Fruit fly (Drosophila melanogaster): ENCODE measurements around the gene Nepl13.

Nepl13 gene

dm6 chr3R:22726771-22727455, 34.0 kb downstream of the Nepl13 start, which contains the start of gene CG45049 (continued):
- TF ChIP-seq CG34406 (GFP tag; optimal IDR thresholded peaks at IDR 0.05) (no peak), net (GFP tag; optimal IDR thresholded peaks at IDR 0.05) (no peak), CG6808 (GFP tag; optimal IDR thresholded peaks at IDR 0.05) (no peak), CG10631 (GFP tag; optimal IDR thresholded peaks at IDR 0.05) (peak; percentile 34), CG8632 (GFP tag; optimal IDR thresholded peaks at IDR 0.05) (no peak), CG3919 (GFP tag; optimal IDR thresholded peaks at IDR 0.05) (peak; percentile 13), Met (GFP tag; optimal IDR thresholded peaks at IDR 0.05) (peak; percentile 39), CG6276 (GFP tag; optimal IDR thresholded peaks at IDR 0.05) (no peak), achi (GFP tag; optimal IDR thresholded peaks at IDR 0.05) (no peak), vri (GFP tag; optimal IDR thresholded peaks at IDR 0.05) (no peak), Eip93F (GFP tag; optimal IDR thresholded peaks at IDR 0.05) (no peak), Blimp-1 (GFP tag; optimal IDR thresholded peaks at IDR 0.05) (no peak), Sox15 (GFP tag; optimal IDR thresholded peaks at IDR 0.05) (no peak), spab (GFP tag; optimal IDR thresholded peaks at IDR 0.05) (no peak), CG6163 (GFP tag; IDR thresholded peaks at IDR 0.05) (no peak), CG15336 (GFP tag; IDR thresholded peaks at IDR 0.05) (no peak), Hr4 (GFP tag; optimal IDR thresholded peaks at IDR 0.05) (peak; percentile 4), CG10669 (GFP tag; optimal IDR thresholded peaks at IDR 0.05) (no peak), CG16779 (tag; optimal IDR thresholded peaks at IDR 0.05) (peak; percentile 2), CG7368 (GFP tag; optimal IDR thresholded peaks at IDR 0.05) (no peak), Sox14 (GFP tag; optimal IDR thresholded peaks at IDR 0.05) (no peak), CG11902 (GFP tag; optimal IDR thresholded peaks at IDR 0.05) (no peak), CG11294 (GFP tag; IDR thresholded peaks at IDR 0.05) (no peak), cyc (GFP tag; optimal IDR thresholded peaks at IDR 0.05) (no peak), dac (GFP tag; optimal IDR thresholded peaks at IDR 0.05) (no peak), CG8319 (GFP tag; optimal IDR thresholded peaks at IDR 0.05) (no peak), lz (GFP tag; optimal IDR thresholded peaks at IDR 0.05) (peak; percentile 26), CG8119 (GFP tag; IDR thresholded peaks at IDR 0.05) (no peak), CG6792 (GFP tag; optimal IDR thresholded peaks at IDR 0.05) (no peak), Lpt (GFP tag; optimal IDR thresholded peaks at IDR 0.05) (no peak), CG4318 (GFP tag; optimal IDR thresholded peaks at IDR 0.05) (no peak), acj6 (GFP tag; optimal IDR thresholded peaks at IDR 0.05) (no peak), CG1621 (tag; optimal IDR thresholded peaks at IDR 0.05) (no peak), Eip78C (GFP tag) (peak; percentile 35), fkh (GFP tag; optimal IDR thresholded peaks at IDR 0.05) (peak; percentile 63), CG3032 (tag; optimal IDR thresholded peaks at IDR 0.05) (no peak), Hr39 (GFP tag; optimal IDR thresholded peaks at IDR 0.05) (peak; percentile 31), Smox (GFP tag; optimal IDR thresholded peaks at IDR 0.05) (no peak), fd59A (GFP tag; optimal IDR thresholded peaks at IDR 0.05) (no peak)

DNA sequence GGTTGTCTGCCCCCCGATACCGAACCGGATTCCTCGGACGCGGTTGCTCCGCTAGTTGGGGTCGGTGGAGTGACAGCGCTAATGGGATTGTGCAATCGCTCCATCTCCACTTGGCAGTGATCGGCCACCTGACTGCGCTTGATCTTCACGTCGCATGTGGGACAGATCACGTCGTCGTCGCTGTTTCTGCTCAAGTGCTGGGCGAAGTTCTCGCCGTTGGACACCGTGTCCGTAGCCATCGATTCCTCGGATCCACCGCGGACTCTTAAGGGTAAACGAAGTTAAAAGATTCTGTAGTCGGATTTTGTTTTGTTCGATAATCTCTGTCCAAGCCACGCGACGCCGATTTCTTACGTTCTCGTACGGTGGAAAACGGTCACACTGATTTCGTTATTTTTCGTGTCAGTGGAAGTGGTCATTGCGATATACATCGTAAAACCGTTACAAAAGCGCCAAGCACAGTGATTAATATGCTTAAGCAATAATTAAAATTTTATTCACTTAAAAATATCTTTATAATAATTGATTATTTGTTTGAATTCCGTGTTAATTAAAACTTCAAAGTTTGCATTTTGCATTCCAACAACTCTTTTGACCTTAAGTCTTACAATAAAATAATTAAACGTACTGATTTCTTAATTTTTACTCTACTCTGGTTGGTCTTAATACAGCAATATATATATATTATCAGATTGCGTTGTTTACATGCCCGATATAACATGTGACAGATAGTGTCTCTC, 34.7 kb downstream of the Nepl13 start, which contains the start of gene RNF220:
TSS of gene RNF220 (minus strand) at position 384 of the 740 bp plus-strand sequence.
- no peak for TF ChIP-seq Blimp-1 (GFP tag; optimal IDR thresholded peaks at IDR 0.05)
- peak; percentile 19; the same call in 1 of the 3 replicates for TF ChIP-seq CG8119 (GFP tag; IDR thresholded peaks at IDR 0.05)
- TF ChIP-seq Met (GFP tag; optimal IDR thresholded peaks at IDR 0.05): no peak
- TF ChIP-seq CG6854 (GFP tag; optimal IDR thresholded peaks at IDR 0.05): no peak
- TF ChIP-seq vri (GFP tag; optimal IDR thresholded peaks at IDR 0.05): no peak
- TF ChIP-seq esn (GFP tag; optimal IDR thresholded peaks at IDR 0.05): peak; percentile 28
- TF ChIP-seq Lpt (GFP tag; optimal IDR thresholded peaks at IDR 0.05): no peak
- no peak for TF ChIP-seq CG31627 (GFP tag; optimal IDR thresholded peaks at IDR 0.05)
- peak; percentile 66 for TF ChIP-seq svp (GFP tag)
- no peak for TF ChIP-seq fd59A (GFP tag; optimal IDR thresholded peaks at IDR 0.05)
- TF ChIP-seq achi (GFP tag; optimal IDR thresholded peaks at IDR 0.05): peak; percentile 31
- no peak for TF ChIP-seq CG6163 (GFP tag; IDR thresholded peaks at IDR 0.05)
- TF ChIP-seq OdsH (GFP tag; optimal IDR thresholded peaks at IDR 0.05): peak; percentile 49
- no peak for TF ChIP-seq CG11902 (GFP tag; optimal IDR thresholded peaks at IDR 0.05)
- TF ChIP-seq cyc (GFP tag; optimal IDR thresholded peaks at IDR 0.05): no peak
- no peak for TF ChIP-seq Smox (GFP tag; optimal IDR thresholded peaks at IDR 0.05)
- no peak for TF ChIP-seq topi (GFP tag; optimal IDR thresholded peaks at IDR 0.05)
- TF ChIP-seq CG8319 (GFP tag; optimal IDR thresholded peaks at IDR 0.05): no peak
- TF ChIP-seq CG4318 (GFP tag; optimal IDR thresholded peaks at IDR 0.05): peak; percentile 20
- no peak for TF ChIP-seq CG6276 (GFP tag; optimal IDR thresholded peaks at IDR 0.05)
- TF ChIP-seq pdm3 (GFP tag; optimal IDR thresholded peaks at IDR 0.05): peak; percentile 34
- TF ChIP-seq CG7368 (GFP tag; optimal IDR thresholded peaks at IDR 0.05): no peak
- TF ChIP-seq Hr4 (GFP tag; optimal IDR thresholded peaks at IDR 0.05): peak; percentile 57
- TF ChIP-seq CG10669 (GFP tag; optimal IDR thresholded peaks at IDR 0.05): peak; percentile 24
- peak; percentile 12 for TF ChIP-seq CG34406 (GFP tag; optimal IDR thresholded peaks at IDR 0.05)
- TF ChIP-seq CG15336 (GFP tag; IDR thresholded peaks at IDR 0.05): 0 out of 2 replicates have a peak, but pooled peaks have one; percentile 24
- TF ChIP-seq CG10631 (GFP tag; optimal IDR thresholded peaks at IDR 0.05): no peak
- TF ChIP-seq Sox102F (GFP tag; optimal IDR thresholded peaks at IDR 0.05): no peak

Data from whole organism, prepupa.